Fruit fly (Drosophila melanogaster): ENCODE data around the gene Klc.

DNA sequence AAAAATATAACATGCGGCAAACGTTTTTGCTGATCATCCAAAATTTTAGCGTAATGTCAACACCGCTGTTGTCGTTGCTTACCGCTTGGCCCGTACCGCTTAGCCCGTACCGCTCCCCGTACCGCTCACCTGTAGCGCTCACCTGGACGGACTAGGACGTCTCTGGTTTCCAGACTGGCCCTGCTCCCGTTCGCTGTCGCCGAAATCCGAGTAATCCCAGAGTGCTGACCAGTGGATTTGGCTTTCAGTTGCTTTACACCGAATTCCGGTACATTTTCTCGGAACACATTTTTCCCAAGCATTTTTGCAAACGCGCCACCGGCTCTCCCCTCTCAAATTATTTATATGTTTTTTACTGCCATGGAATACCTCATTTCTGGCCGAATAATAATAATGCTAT lies 33.2 kb downstream of the Klc start:
- TF ChIP-seq dati (GFP tag; IDR thresholded peaks at IDR 0.05) (no peak), ERR (GFP tag; optimal IDR thresholded peaks at IDR 0.05) (no peak), gcm2 (GFP tag; optimal IDR thresholded peaks at IDR 0.05) (no peak), CG3726 (GFP tag; IDR thresholded peaks at IDR 0.05) (no peak), YL-1 (GFP tag; optimal IDR thresholded peaks at IDR 0.05) (no peak), HmgZ (tag; optimal IDR thresholded peaks at IDR 0.05) (no peak), CG18476 (GFP tag; optimal IDR thresholded peaks at IDR 0.05) (no peak), Hsf (GFP tag; optimal IDR thresholded peaks at IDR 0.05) (no peak), CG1233 (GFP tag; optimal IDR thresholded peaks at IDR 0.05) (no peak), pan (optimal IDR thresholded peaks at IDR 0.05) (no peak), pan (GFP tag; optimal IDR thresholded peaks at IDR 0.05 in 1 of 2, IDR thresholded peaks at IDR 0.05 in 1 of 2) (no peak), Dref (GFP tag; IDR thresholded peaks at IDR 0.05) (no peak)
